Worm (Caenorhabditis elegans) whole organism, midembryonic: ENCODE measurements around the gene ptr-9.
A peak's percentile ranks its signal among the peaks of the same experiment; 100 is the strongest.

Source experiments
- T22C8.4 ChIP-seq: fragments of 200-800 bp; sonication (Bioruptor generic); IDR thresholded peaks from 2 replicates; pipeline ENCODE4 v1.3.6; 2022; ENCODE audit warnings: missing genetic modification characterization, missing compliant biosample characterization
- cog-1 ChIP-seq: sonication (generic microtip); optimal IDR thresholded peaks from 2 replicates; lab custom pipeline; 2016; ENCODE audit warnings: missing genetic modification characterization, missing compliant biosample characterization
- flt-1 ChIP-seq: fragments of 200-800 bp; sonication (Bioruptor generic); IDR thresholded peaks from 2 replicates; pipeline ENCODE4 v1.3.6; 2022; ENCODE audit warnings: missing genetic modification characterization, missing compliant biosample characterization
- klf-2 ChIP-seq: fragments of 200-800 bp; sonication (Bioruptor generic); conservative IDR thresholded peaks from 2 replicates; pipeline ENCODE4 v1.3.6; 2022; ENCODE audit warnings: missing genetic modification reagents, missing genetic modification characterization, missing compliant biosample characterization
- med-1 ChIP-seq: sonication (generic microtip); optimal IDR thresholded peaks from 2 replicates; lab custom pipeline; 2017; ENCODE audit warnings: missing genetic modification characterization, mild to moderate bottlenecking, missing compliant biosample characterization, antibody characterized with exemption, missing genetic modification reagents; ENCODE audit not compliant: insufficient read depth
- ref-1 ChIP-seq: fragments of 200-800 bp; sonication (Bioruptor generic); conservative IDR thresholded peaks from 2 replicates; pipeline ENCODE4 v1.3.6; 2022; ENCODE audit warnings: missing genetic modification reagents, missing genetic modification characterization, missing compliant biosample characterization
- tab-1 ChIP-seq: fragments of 200-800 bp; sonication (Bioruptor generic); IDR thresholded peaks from 2 replicates; pipeline ENCODE4 v1.3.6; 2022; ENCODE audit warnings: missing genetic modification characterization, missing compliant biosample characterization
- ztf-23 ChIP-seq: fragments of 200-800 bp; sonication (Bioruptor generic); IDR thresholded peaks from 2 replicates; pipeline ENCODE4 v1.3.6; 2022; ENCODE audit warnings: missing genetic modification reagents, missing genetic modification characterization, missing compliant biosample characterization
- ztf-29 ChIP-seq: fragments of 200-800 bp; sonication (Bioruptor generic); IDR thresholded peaks from 2 replicates; pipeline ENCODE4 v1.3.6; 2022; ENCODE audit warnings: missing genetic modification reagents, missing genetic modification characterization, missing compliant biosample characterization

ptr-9 gene

ce11 chrIII:9138601-9139000 is 22.9 kb downstream of the ptr-9 start, which contains the start of gene ZK512.7:
TSS of gene ZK512.7 (minus strand) at chrIII:9138701.
- TF ChIP-seq T22C8.4 (GFP tag; lab: Robert Waterston, UW): no peak
- no peak for TF ChIP-seq ztf-29 (GFP tag; lab: Robert Waterston, UW)
- no peak for TF ChIP-seq tab-1 (GFP tag; lab: Robert Waterston, UW)
- TF ChIP-seq med-1: no peak
- no peak for TF ChIP-seq flt-1 (GFP tag; lab: Robert Waterston, UW)
- TF ChIP-seq ztf-23 (GFP tag; lab: Robert Waterston, UW): no peak
- TF ChIP-seq cog-1 (tag; lab: Kevin White, UChicago): no peak
- TF ChIP-seq klf-2 (GFP tag; lab: Robert Waterston, UW): no peak
- TF ChIP-seq ref-1: no peak

- TF ChIP-seq ztf-29 (GFP tag; lab: Robert Waterston, UW): no peak
- TF ChIP-seq tab-1 (GFP tag; lab: Robert Waterston, UW): no peak
- TF ChIP-seq ref-1: no peak
- no peak for TF ChIP-seq klf-2 (GFP tag; lab: Robert Waterston, UW)
- TF ChIP-seq cog-1 (tag; lab: Kevin White, UChicago): no peak
- no peak for TF ChIP-seq T22C8.4 (GFP tag; lab: Robert Waterston, UW)
- TF ChIP-seq med-1: no peak
- TF ChIP-seq flt-1 (GFP tag; lab: Robert Waterston, UW): no peak
- TF ChIP-seq ztf-23 (GFP tag; lab: Robert Waterston, UW): no peak
These were observed 24.9 kb downstream of the ptr-9 start, which contains the start of gene eat-4 for ce11 chrIII:9136587-9136986. TSS of gene eat-4 (plus strand) at chrIII:9136887.

ce11 chrIII:9130588-9130987 is 30.9 kb downstream of the ptr-9 start, which contains the start of gene ZK512.10:
TSS of gene ZK512.10 (plus strand) at chrIII:9130888.
- TF ChIP-seq flt-1 (GFP tag; lab: Robert Waterston, UW) (no peak), klf-2 (GFP tag; lab: Robert Waterston, UW) (no peak), tab-1 (GFP tag; lab: Robert Waterston, UW) (no peak), ref-1 (no peak), ztf-23 (GFP tag; lab: Robert Waterston, UW) (no peak), cog-1 (tag; lab: Kevin White, UChicago) (no peak), ztf-29 (GFP tag; lab: Robert Waterston, UW) (no peak), med-1 (no peak), T22C8.4 (GFP tag; lab: Robert Waterston, UW) (no peak)

- TF ChIP-seq klf-2 (GFP tag; lab: Robert Waterston, UW): no peak
- no peak for TF ChIP-seq ref-1
These were observed 35.6 kb downstream of the ptr-9 start, which contains the start of gene sec-16A.1 for ce11 chrIII:9125789-9126304. TSS of gene sec-16A.1 (plus strand) at chrIII:9125839.

- TF ChIP-seq ztf-23 (GFP tag; lab: Robert Waterston, UW) (no peak), ref-1 (no peak), klf-2 (GFP tag; lab: Robert Waterston, UW) (no peak), ztf-29 (GFP tag; lab: Robert Waterston, UW) (no peak), flt-1 (GFP tag; lab: Robert Waterston, UW) (no peak), cog-1 (tag; lab: Kevin White, UChicago) (no peak), med-1 (no peak), T22C8.4 (GFP tag; lab: Robert Waterston, UW) (no peak), tab-1 (GFP tag; lab: Robert Waterston, UW) (no peak)
These were observed 42.4 kb downstream of the ptr-9 start, which contains the start of gene ced-11 for ce11 chrIII:9118921-9119606. TSS of gene ced-11 (plus strand) at chrIII:9119556.

ce11 chrIII:9118314-9118850 is 43.1 kb downstream of the ptr-9 start, which contains the start of gene grl-11:
TSS of gene grl-11 (minus strand) at chrIII:9118364.
- TF ChIP-seq T22C8.4 (GFP tag; lab: Robert Waterston, UW) (no peak), ztf-29 (GFP tag; lab: Robert Waterston, UW) (no peak), ref-1 (no peak), flt-1 (GFP tag; lab: Robert Waterston, UW) (no peak)

ce11 chrIII:9115745-9116144 is 45.7 kb downstream of the ptr-9 start:
- no peak for TF ChIP-seq ztf-23 (GFP tag; lab: Robert Waterston, UW)

ce11 chrIII:9114649-9115048 is 46.8 kb downstream of the ptr-9 start, which contains the start of gene ZK512.1:
TSS of gene ZK512.1 (plus strand) at chrIII:9114949.
- TF ChIP-seq cog-1 (tag; lab: Kevin White, UChicago) (no peak), tab-1 (GFP tag; lab: Robert Waterston, UW) (no peak), klf-2 (GFP tag; lab: Robert Waterston, UW) (no peak), ztf-29 (GFP tag; lab: Robert Waterston, UW) (no peak), ref-1 (no peak), flt-1 (GFP tag; lab: Robert Waterston, UW) (no peak), T22C8.4 (GFP tag; lab: Robert Waterston, UW) (no peak), med-1 (no peak), ztf-23 (GFP tag; lab: Robert Waterston, UW) (no peak)

ce11 chrIII:9114076-9114475 is 47.4 kb downstream of the ptr-9 start:
- TF ChIP-seq ref-1 (no peak), med-1 (no peak), flt-1 (GFP tag; lab: Robert Waterston, UW) (peak; percentile 44; the same call in 1 of the 2 replicates), ztf-29 (GFP tag; lab: Robert Waterston, UW) (no peak), klf-2 (GFP tag; lab: Robert Waterston, UW) (no peak), tab-1 (GFP tag; lab: Robert Waterston, UW) (no peak), T22C8.4 (GFP tag; lab: Robert Waterston, UW) (no peak), cog-1 (tag; lab: Kevin White, UChicago) (no peak)
